Fruit fly (Drosophila melanogaster) whole organism, embryonic: ENCODE measurements around the gene MTF-1.
A peak's percentile ranks its signal among the peaks of the same experiment; 100 is the strongest.

Source experiments
- Atf6 ChIP-seq: fragments of 200-800 bp; sonication (Bioruptor generic); IDR thresholded peaks from 2 replicates; pipeline ENCODE4 v1.3.6; 2022; ENCODE audit warnings: missing biosample characterization, missing genetic modification characterization
- Blimp-1 ChIP-seq: fragments of 200-800 bp; sonication (Bioruptor generic); optimal IDR thresholded peaks from 3 replicates; lab custom pipeline; 2018; ENCODE audit warnings: missing biosample characterization, missing genetic modification characterization, mild to moderate bottlenecking, moderate library complexity, missing genetic modification reagents
- CG10147 ChIP-seq: fragments of 200-800 bp; sonication (Bioruptor generic); optimal IDR thresholded peaks from 2 replicates; lab custom pipeline; 2019; ENCODE audit warnings: missing biosample characterization, mild to moderate bottlenecking, missing genetic modification characterization, moderate library complexity
- CG10565 ChIP-seq: fragments of 200-800 bp; sonication (Bioruptor generic); optimal IDR thresholded peaks from 3 replicates; lab custom pipeline; 2016; ENCODE audit warnings: missing biosample characterization, mild to moderate bottlenecking, missing genetic modification characterization
- CG10654 ChIP-seq: fragments of 200-800 bp; sonication (Bioruptor generic); optimal IDR thresholded peaks from 2 replicates; lab custom pipeline; 2016; ENCODE audit warnings: missing biosample characterization, missing genetic modification characterization
- CG11398 ChIP-seq: fragments of 200-800 bp; sonication (Bioruptor generic); optimal IDR thresholded peaks from 2 replicates; lab custom pipeline; 2016; ENCODE audit warnings: missing biosample characterization, missing genetic modification characterization
- CG12155 ChIP-seq: fragments of 200-800 bp; sonication (Bioruptor generic); optimal IDR thresholded peaks from 3 replicates; lab custom pipeline; 2016; ENCODE audit warnings: missing biosample characterization, missing genetic modification characterization
- CG1233 ChIP-seq: fragments of 200-800 bp; sonication (Bioruptor generic); optimal IDR thresholded peaks from 4 replicates; lab custom pipeline; 2018; ENCODE audit warnings: missing biosample characterization, mild to moderate bottlenecking, missing genetic modification characterization
- CG12744 ChIP-seq: fragments of 200-800 bp; sonication (Bioruptor generic); optimal IDR thresholded peaks from 2 replicates; lab custom pipeline; 2016; ENCODE audit warnings: missing biosample characterization, missing genetic modification characterization
- CG13287 ChIP-seq: fragments of 200-800 bp; sonication (Bioruptor generic); IDR thresholded peaks from 2 replicates; pipeline ENCODE4 v1.3.6; 2022; ENCODE audit warnings: missing biosample characterization, missing genetic modification characterization; ENCODE audit not compliant: partially characterized antibody
- CG1602 ChIP-seq: fragments of 200-800 bp; sonication (Bioruptor generic); optimal IDR thresholded peaks from 3 replicates; lab custom pipeline; 2016; ENCODE audit warnings: missing biosample characterization, missing genetic modification characterization
- CG1647 ChIP-seq: fragments of 200-800 bp; sonication (Bioruptor generic); optimal IDR thresholded peaks from 3 replicates; lab custom pipeline; 2016; ENCODE audit warnings: missing biosample characterization, missing genetic modification characterization
- CG16813 ChIP-seq: fragments of 200-800 bp; sonication (Bioruptor generic); IDR thresholded peaks from 3 replicates; pipeline ENCODE4 v1.3.6; 2022; ENCODE audit warnings: missing biosample characterization, missing genetic modification characterization; ENCODE audit not compliant: partially characterized antibody
- CG16863 ChIP-seq: fragments of 200-800 bp; sonication (Bioruptor generic); optimal IDR thresholded peaks from 3 replicates; lab custom pipeline; 2016; ENCODE audit warnings: missing biosample characterization, missing genetic modification characterization
- CG30431 ChIP-seq: fragments of 200-800 bp; sonication (Bioruptor generic); optimal IDR thresholded peaks from 2 replicates; lab custom pipeline; 2017; ENCODE audit warnings: missing biosample characterization, missing genetic modification characterization
- CG3065 ChIP-seq: fragments of 200-800 bp; sonication (Bioruptor generic); optimal IDR thresholded peaks from 2 replicates; lab custom pipeline; 2016; ENCODE audit warnings: missing biosample characterization, missing genetic modification characterization
- CG4328 ChIP-seq: fragments of 200-800 bp; sonication (Bioruptor generic); optimal IDR thresholded peaks from 3 replicates; lab custom pipeline; 2017; ENCODE audit warnings: missing biosample characterization, missing genetic modification reagents, missing genetic modification characterization
- CG4730 ChIP-seq: fragments of 200-800 bp; sonication (Bioruptor generic); IDR thresholded peaks from 2 replicates; pipeline ENCODE4 v1.3.6; 2022; ENCODE audit warnings: missing biosample characterization, missing genetic modification characterization
- CG6654 ChIP-seq: fragments of 200-800 bp; sonication (Bioruptor generic); optimal IDR thresholded peaks from 2 replicates; lab custom pipeline; 2017; ENCODE audit warnings: missing biosample characterization, mild to moderate bottlenecking, missing genetic modification characterization
- CG9437 ChIP-seq: fragments of 200-800 bp; sonication (Bioruptor generic); optimal IDR thresholded peaks from 2 replicates; lab custom pipeline; 2018; ENCODE audit warnings: missing biosample characterization, mild to moderate bottlenecking, missing genetic modification characterization
- CG9609 ChIP-seq: fragments of 200-800 bp; sonication (Bioruptor generic); optimal IDR thresholded peaks from 3 replicates; lab custom pipeline; 2016; ENCODE audit warnings: missing biosample characterization, missing genetic modification characterization
- CkIIα-i1 ChIP-seq: fragments of 200-800 bp; sonication (Bioruptor generic); IDR thresholded peaks from 2 replicates; pipeline ENCODE4 v1.3.6; 2022; ENCODE audit warnings: missing biosample characterization, missing genetic modification characterization
- Dll ChIP-seq: fragments of 200-800 bp; sonication (Bioruptor generic); IDR thresholded peaks from 4 replicates; pipeline ENCODE4 v1.3.6; 2022; ENCODE audit warnings: missing biosample characterization, missing genetic modification characterization; ENCODE audit not compliant: partially characterized antibody
- ERR ChIP-seq: fragments of 200-800 bp; sonication (Bioruptor generic); optimal IDR thresholded peaks from 2 replicates; lab custom pipeline; 2016; ENCODE audit warnings: missing biosample characterization, missing genetic modification characterization
- Gsc ChIP-seq: fragments of 200-800 bp; sonication (Bioruptor generic); IDR thresholded peaks from 2 replicates; pipeline ENCODE4 v1.3.6; 2022; ENCODE audit warnings: missing biosample characterization, missing genetic modification characterization
- Gug ChIP-seq: fragments of 200-800 bp; sonication (Bioruptor generic); IDR thresholded peaks from 4 replicates; pipeline ENCODE4 v1.3.6; 2022; ENCODE audit warnings: missing biosample characterization, missing genetic modification characterization
- Hsf ChIP-seq: fragments of 200-800 bp; sonication (Bioruptor generic); optimal IDR thresholded peaks from 3 replicates; lab custom pipeline; 2016; ENCODE audit warnings: missing biosample characterization, missing genetic modification characterization
- Jarid2 ChIP-seq: fragments of 200-800 bp; sonication (Bioruptor generic); optimal IDR thresholded peaks from 3 replicates; lab custom pipeline; 2017; ENCODE audit warnings: mild to moderate bottlenecking, missing biosample characterization, missing genetic modification reagents, missing genetic modification characterization
- Kr ChIP-seq: fragments of 200-800 bp; sonication (Bioruptor generic); optimal IDR thresholded peaks from 2 replicates; lab custom pipeline; 2017; ENCODE audit warnings: missing biosample characterization, mild to moderate bottlenecking, missing genetic modification characterization
- MTF-1 ChIP-seq: fragments of 200-800 bp; sonication (Bioruptor generic); optimal IDR thresholded peaks from 2 replicates; lab custom pipeline; 2018; ENCODE audit warnings: missing biosample characterization, mild to moderate bottlenecking, missing genetic modification characterization, borderline replicate concordance
- NC2β ChIP-seq: fragments of 200-800 bp; sonication (Bioruptor generic); optimal IDR thresholded peaks from 2 replicates; lab custom pipeline; 2016; ENCODE audit warnings: missing biosample characterization, missing genetic modification characterization
- PHDP ChIP-seq: fragments of 200-800 bp; sonication (Bioruptor generic); optimal IDR thresholded peaks from 3 replicates; lab custom pipeline; 2018; ENCODE audit warnings: missing biosample characterization, mild to moderate bottlenecking, missing genetic modification characterization, moderate library complexity
- Sox102F ChIP-seq: fragments of 200-800 bp; sonication (Bioruptor generic); optimal IDR thresholded peaks from 2 replicates; lab custom pipeline; 2018; ENCODE audit warnings: missing biosample characterization, mild to moderate bottlenecking, missing genetic modification characterization, moderate library complexity
- Taf1 ChIP-seq: fragments of 200-800 bp; sonication (Bioruptor generic); IDR thresholded peaks from 2 replicates; pipeline ENCODE4 v1.3.6; 2022; ENCODE audit warnings: missing biosample characterization, missing genetic modification characterization
- Usf ChIP-seq: fragments of 200-800 bp; sonication (Bioruptor generic); optimal IDR thresholded peaks from 2 replicates; lab custom pipeline; 2017; ENCODE audit warnings: missing genotype, missing biosample characterization, missing genetic modification characterization
- cas ChIP-seq: fragments of 200-800 bp; sonication (Bioruptor generic); IDR thresholded peaks from 2 replicates; pipeline ENCODE4 v1.3.6; 2022; ENCODE audit warnings: missing biosample characterization, missing genetic modification characterization
- dimm ChIP-seq: fragments of 200-800 bp; sonication (Bioruptor generic); IDR thresholded peaks from 2 replicates; pipeline ENCODE4 v1.3.6; 2022; ENCODE audit warnings: missing biosample characterization, missing genetic modification characterization
- dysf ChIP-seq: fragments of 200-800 bp; sonication (Bioruptor generic); IDR thresholded peaks from 3 replicates; pipeline ENCODE4 v1.3.6; 2022; ENCODE audit warnings: missing biosample characterization, missing genetic modification characterization
- hbn ChIP-seq: fragments of 200-800 bp; sonication (Bioruptor generic); IDR thresholded peaks from 2 replicates; pipeline ENCODE4 v1.3.6; 2022; ENCODE audit warnings: missing biosample characterization, missing genetic modification characterization; ENCODE audit not compliant: partially characterized antibody
- lilli ChIP-seq: fragments of 200-800 bp; sonication (Bioruptor generic); optimal IDR thresholded peaks from 3 replicates; lab custom pipeline; 2016; ENCODE audit warnings: missing biosample characterization, missing genetic modification characterization
- nau ChIP-seq: fragments of 200-800 bp; sonication (Bioruptor generic); optimal IDR thresholded peaks from 3 replicates; lab custom pipeline; 2017; ENCODE audit warnings: missing biosample characterization, mild to moderate bottlenecking, missing genetic modification characterization, missing genetic modification reagents
- pan ChIP-seq, 4 experiments: fragments of >200 bp in 3 of 4; fragments of 200-800 bp in 1 of 4; sonication (Bioruptor generic) in 1 of 4; optimal IDR thresholded peaks in 3 of 4; IDR thresholded peaks in 1 of 4; 2 replicates each; pipeline versions ENCODE4 v1.3.6 to Lab custom; 2017 to 2022; ENCODE audit warnings: missing biosample characterization in 2 of 4, missing genetic modification characterization in 2 of 4, mixed read lengths in 1 of 4
- pho ChIP-seq: fragments of 200-800 bp; sonication (Bioruptor generic); optimal IDR thresholded peaks from 2 replicates; lab custom pipeline; 2016; ENCODE audit warnings: missing biosample characterization, missing genetic modification characterization
- sens-2 ChIP-seq: fragments of 200-800 bp; sonication (Bioruptor generic); IDR thresholded peaks from 2 replicates; pipeline ENCODE4 v1.3.6; 2022; ENCODE audit warnings: missing biosample characterization, missing genetic modification characterization
- slbo ChIP-seq: fragments of 200-800 bp; sonication (Bioruptor generic); IDR thresholded peaks from 2 replicates; pipeline ENCODE4 v1.3.6; 2022; ENCODE audit warnings: missing biosample characterization, missing genetic modification characterization
- sqz ChIP-seq: fragments of 200-800 bp; sonication (Bioruptor generic); optimal IDR thresholded peaks from 3 replicates; lab custom pipeline; 2018; ENCODE audit warnings: missing biosample characterization, mild to moderate bottlenecking, missing genetic modification characterization
- sr ChIP-seq: fragments of 200-800 bp; sonication (Bioruptor generic); IDR thresholded peaks from 3 replicates; pipeline ENCODE4 v1.3.6; 2022; ENCODE audit warnings: missing biosample characterization, missing genetic modification characterization
- tio ChIP-seq: fragments of 200-800 bp; sonication (Bioruptor generic); optimal IDR thresholded peaks from 2 replicates; lab custom pipeline; 2017; ENCODE audit warnings: missing biosample characterization, missing genetic modification characterization, inconsistent platforms
- twi ChIP-seq: fragments of 200-800 bp; optimal IDR thresholded peaks from 2 replicates; lab custom pipeline; 2019; ENCODE audit warnings: missing biosample characterization, mild to moderate bottlenecking, missing genetic modification characterization, moderate library complexity
- vfl ChIP-seq: fragments of 200-800 bp; sonication (Bioruptor generic); optimal IDR thresholded peaks from 2 replicates; lab custom pipeline; 2016; ENCODE audit warnings: missing biosample characterization, missing genetic modification characterization
- yki ChIP-seq: fragments of >200 bp; optimal IDR thresholded peaks from 3 replicates; lab custom pipeline; 2018
- zfh1 ChIP-seq: fragments of 200-800 bp; sonication (Bioruptor generic); IDR thresholded peaks from 3 replicates; pipeline ENCODE4 v1.3.6; 2022; ENCODE audit warnings: missing biosample characterization, missing genetic modification characterization

MTF-1 gene

dm6 chr3L:9466595-9466994 lies 36.5 kb downstream of the MTF-1 start (continued):
- TF ChIP-seq zfh1 (no peak), slbo (no peak), Gsc (GFP tag; lab: Robert Waterston, UW) (no peak), lilli (GFP tag; lab: Kevin White, UChicago) (peak; percentile 29), CG9437 (peak; percentile 10), Kr (GFP tag; lab: Kevin White, UChicago) (no peak), NC2β (GFP tag; lab: Kevin White, UChicago) (no peak), yki (lab: Kevin White, UChicago) (no peak), CG9609 (GFP tag; lab: Kevin White, UChicago) (no peak), vfl (GFP tag; lab: Kevin White, UChicago) (no peak), Taf1 (no peak), sr (no peak), CG1602 (peak; percentile 4), Dll (no peak), CG12744 (GFP tag; lab: Kevin White, UChicago) (no peak), CG10147 (GFP tag; lab: Kevin White, UChicago) (peak; percentile 34), sens-2 (GFP tag; lab: Robert Waterston, UW) (no peak), CG3065 (GFP tag; lab: Kevin White, UChicago) (no peak), CG1647 (GFP tag; lab: Kevin White, UChicago) (no peak), CG10654 (no peak), CG10565 (GFP tag; lab: Kevin White, UChicago) (no peak), CG1233 (GFP tag; lab: Kevin White, UChicago) (peak; percentile 31), CG4730 (GFP tag; lab: Robert Waterston, UW) (no peak), MTF-1 (no peak), twi (no peak), Gug (GFP tag; lab: Robert Waterston, UW) (no peak), cas (GFP tag; lab: Robert Waterston, UW) (no peak), Hsf (peak; percentile 8), Jarid2 (GFP tag; lab: Kevin White, UChicago) (no peak), pho (peak; percentile 25), CG6654 (GFP tag; lab: Kevin White, UChicago) (no peak), Atf6 (GFP tag; lab: Robert Waterston, UW) (no peak), CG16863 (no peak), PHDP (tag; lab: Kevin White, UChicago) (peak; percentile 17), tio (GFP tag; lab: Kevin White, UChicago) (peak; percentile 7), CG16813 (no peak), pan (optimal IDR thresholded peaks at IDR 0.05; lab: Kevin White, UChicago) (no peak), pan (GFP tag; optimal IDR thresholded peaks at IDR 0.05 in 1 of 2, IDR thresholded peaks at IDR 0.05 in 1 of 2) (no peak), dysf (GFP tag; lab: Robert Waterston, UW) (no peak), dimm (GFP tag; lab: Robert Waterston, UW) (no peak), nau (no peak), CG12155 (GFP tag; lab: Kevin White, UChicago) (no peak), CG4328 (no peak), Blimp-1 (GFP tag; lab: Kevin White, UChicago) (peak; percentile 13), sqz (GFP tag; lab: Kevin White, UChicago) (no peak), hbn (GFP tag; lab: Robert Waterston, UW) (no peak), ERR (GFP tag; lab: Kevin White, UChicago) (no peak), CG11398 (GFP tag; lab: Kevin White, UChicago) (no peak), CkIIα-i1 (GFP tag; lab: Robert Waterston, UW) (no peak), Sox102F (GFP tag; lab: Kevin White, UChicago) (peak; percentile 38), CG30431 (GFP tag; lab: Kevin White, UChicago) (no peak), CG13287 (no peak), Usf (GFP tag; lab: Kevin White, UChicago) (no peak)
